Fruit fly (Drosophila melanogaster) whole organism, embryonic: ENCODE results near the gene mbc.

ENCODE experiments used
- Asciz ChIP-seq: fragments of 200-800 bp; sonication (Bioruptor generic); optimal IDR thresholded peaks from 2 replicates; lab custom pipeline; 2017; ENCODE audit warnings: missing biosample characterization, mild to moderate bottlenecking, missing genetic modification characterization, missing genetic modification reagents
- Atf-2 ChIP-seq: fragments of 200-800 bp; sonication (Bioruptor generic); optimal IDR thresholded peaks from 2 replicates; lab custom pipeline; 2016; ENCODE audit warnings: missing biosample characterization, missing genetic modification characterization
- CG1024 ChIP-seq: fragments of 200-800 bp; sonication (Bioruptor generic); IDR thresholded peaks from 2 replicates; pipeline ENCODE4 v1.3.6; 2022; ENCODE audit warnings: missing biosample characterization, missing genetic modification characterization
- CG10979 ChIP-seq: fragments of 200-800 bp; sonication (Bioruptor generic); optimal IDR thresholded peaks from 2 replicates; lab custom pipeline; 2018; ENCODE audit warnings: missing biosample characterization, mild to moderate bottlenecking, missing genetic modification characterization, moderate library complexity
- CG11085 ChIP-seq: fragments of 200-800 bp; sonication (Bioruptor generic); IDR thresholded peaks from 2 replicates; pipeline ENCODE4 v1.3.6; 2022; ENCODE audit warnings: missing biosample characterization, missing genetic modification characterization
- CG11456 ChIP-seq: fragments of 200-800 bp; sonication (Bioruptor generic); IDR thresholded peaks from 3 replicates; pipeline ENCODE4 v1.3.6; 2022; ENCODE audit warnings: missing biosample characterization, missing genetic modification characterization
- CG11504 ChIP-seq: fragments of 200-800 bp; sonication (Bioruptor generic); optimal IDR thresholded peaks from 3 replicates; lab custom pipeline; 2019; ENCODE audit warnings: missing biosample characterization, mild to moderate bottlenecking, missing genetic modification characterization, moderate library complexity
- CG11695 ChIP-seq: fragments of 200-800 bp; sonication (Bioruptor generic); IDR thresholded peaks from 3 replicates; pipeline ENCODE4 v1.3.6; 2022; ENCODE audit warnings: missing biosample characterization, missing genetic modification characterization
- CG11723 ChIP-seq: fragments of 200-800 bp; sonication (Bioruptor generic); optimal IDR thresholded peaks from 2 replicates; lab custom pipeline; 2017; ENCODE audit warnings: missing biosample characterization, mild to moderate bottlenecking, missing genetic modification characterization
- CG12299 ChIP-seq: fragments of 200-800 bp; sonication (Bioruptor generic); optimal IDR thresholded peaks from 2 replicates; lab custom pipeline; 2018; ENCODE audit warnings: missing biosample characterization, mild to moderate bottlenecking, missing genetic modification characterization
- CG1647 ChIP-seq: fragments of 200-800 bp; sonication (Bioruptor generic); optimal IDR thresholded peaks from 3 replicates; lab custom pipeline; 2016; ENCODE audit warnings: missing biosample characterization, missing genetic modification characterization
- CG17385 ChIP-seq: fragments of 200-800 bp; sonication (Bioruptor generic); optimal IDR thresholded peaks from 3 replicates; lab custom pipeline; 2018; ENCODE audit warnings: missing biosample characterization, mild to moderate bottlenecking, missing genetic modification characterization
- CG1792 ChIP-seq: fragments of 200-800 bp; sonication (Bioruptor generic); optimal IDR thresholded peaks from 2 replicates; lab custom pipeline; 2016; ENCODE audit warnings: missing biosample characterization, missing genetic modification characterization
- CG2116 ChIP-seq: fragments of 200-800 bp; sonication (Bioruptor generic); optimal IDR thresholded peaks from 3 replicates; lab custom pipeline; 2018; ENCODE audit warnings: missing biosample characterization, mild to moderate bottlenecking, missing genetic modification characterization
- CG2120 ChIP-seq: fragments of 200-800 bp; sonication (Bioruptor generic); optimal IDR thresholded peaks from 3 replicates; lab custom pipeline; 2016; ENCODE audit warnings: missing biosample characterization, missing genetic modification characterization
- CG2129 ChIP-seq: fragments of 200-800 bp; sonication (Bioruptor generic); IDR thresholded peaks from 2 replicates; pipeline ENCODE4 v1.3.6; 2022; ENCODE audit warnings: missing biosample characterization, missing genetic modification characterization; ENCODE audit not compliant: partially characterized antibody
- CG3065 ChIP-seq: fragments of 200-800 bp; sonication (Bioruptor generic); optimal IDR thresholded peaks from 2 replicates; lab custom pipeline; 2016; ENCODE audit warnings: missing biosample characterization, missing genetic modification characterization
- CG32767 ChIP-seq: fragments of 200-800 bp; sonication (Bioruptor generic); IDR thresholded peaks from 2 replicates; pipeline ENCODE4 v1.3.6; 2022; ENCODE audit warnings: missing biosample characterization, missing genetic modification characterization
- CG32772 ChIP-seq: fragments of 200-800 bp; sonication (Bioruptor generic); IDR thresholded peaks from 2 replicates; pipeline ENCODE4 v1.3.6; 2022; ENCODE audit warnings: missing biosample characterization, missing genetic modification characterization
- CG3726 ChIP-seq: fragments of 200-800 bp; sonication (Bioruptor generic); IDR thresholded peaks from 3 replicates; pipeline ENCODE4, ENCODE4 v1.3.6; 2022; ENCODE audit warnings: missing biosample characterization, missing genetic modification characterization
- CG4328 ChIP-seq: fragments of 200-800 bp; sonication (Bioruptor generic); optimal IDR thresholded peaks from 3 replicates; lab custom pipeline; 2017; ENCODE audit warnings: missing biosample characterization, missing genetic modification reagents, missing genetic modification characterization
- CG6254 ChIP-seq: fragments of 200-800 bp; sonication (Bioruptor generic); optimal IDR thresholded peaks from 3 replicates; lab custom pipeline; 2017; ENCODE audit warnings: mild to moderate bottlenecking, missing biosample characterization, missing genetic modification reagents, missing genetic modification characterization
- CG7987 ChIP-seq: fragments of 200-800 bp; sonication (Bioruptor generic); optimal IDR thresholded peaks from 2 replicates; lab custom pipeline; 2018; ENCODE audit warnings: missing biosample characterization, mild to moderate bottlenecking, missing genetic modification characterization, moderate library complexity
- CG8281 ChIP-seq: fragments of 200-800 bp; sonication (Bioruptor generic); optimal IDR thresholded peaks from 2 replicates; lab custom pipeline; 2018; ENCODE audit warnings: missing biosample characterization, mild to moderate bottlenecking, missing genetic modification characterization, moderate library complexity
- CG8924 ChIP-seq: fragments of 200-800 bp; optimal IDR thresholded peaks from 3 replicates; lab custom pipeline; 2019; ENCODE audit warnings: missing biosample characterization, mild to moderate bottlenecking, missing genetic modification characterization, moderate library complexity
- CG9797 ChIP-seq: fragments of 200-800 bp; sonication (Bioruptor generic); optimal IDR thresholded peaks from 3 replicates; lab custom pipeline; 2018; ENCODE audit warnings: missing biosample characterization, mild to moderate bottlenecking, missing genetic modification characterization
- Dip3 ChIP-seq: fragments of 200-800 bp; sonication (Bioruptor generic); optimal IDR thresholded peaks from 3 replicates; lab custom pipeline; 2016; ENCODE audit warnings: missing biosample characterization, missing genetic modification characterization
- GATAe ChIP-seq: fragments of 200-800 bp; sonication (Bioruptor generic); conservative IDR thresholded peaks from 2 replicates; pipeline ENCODE4 v1.3.6; 2022; ENCODE audit warnings: missing biosample characterization, missing genetic modification characterization
- Lim3 ChIP-seq: fragments of 200-800 bp; sonication (Bioruptor generic); IDR thresholded peaks from 2 replicates; pipeline ENCODE4 v1.3.6; 2022; ENCODE audit warnings: missing biosample characterization, missing genetic modification characterization
- NfI ChIP-seq: fragments of 200-800 bp; sonication (Bioruptor generic); optimal IDR thresholded peaks from 3 replicates; lab custom pipeline; 2018; ENCODE audit warnings: missing biosample characterization, mild to moderate bottlenecking, missing genetic modification characterization, moderate library complexity
- Side ChIP-seq: fragments of 200-800 bp; sonication (Bioruptor generic); optimal IDR thresholded peaks from 2 replicates; lab custom pipeline; 2016; ENCODE audit warnings: missing biosample characterization, missing genetic modification characterization
- Sox102F ChIP-seq: fragments of 200-800 bp; sonication (Bioruptor generic); optimal IDR thresholded peaks from 2 replicates; lab custom pipeline; 2018; ENCODE audit warnings: missing biosample characterization, mild to moderate bottlenecking, missing genetic modification characterization, moderate library complexity
- Ssrp ChIP-seq: fragments of 200-800 bp; sonication (Bioruptor generic); optimal IDR thresholded peaks from 2 replicates; lab custom pipeline; 2018; ENCODE audit warnings: missing biosample characterization, mild to moderate bottlenecking, missing genetic modification characterization, moderate library complexity
- Tbp ChIP-seq: fragments of >200 bp; optimal IDR thresholded peaks from 2 replicates; lab custom pipeline; 2018; ENCODE audit warnings: missing biosample characterization, missing genetic modification characterization
- bowl ChIP-seq: fragments of 200-800 bp; sonication (Bioruptor generic); IDR thresholded peaks from 2 replicates; pipeline ENCODE4 v1.3.6; 2022; ENCODE audit warnings: missing biosample characterization, missing genetic modification characterization
- btn ChIP-seq: fragments of 200-800 bp; sonication (Bioruptor generic); optimal IDR thresholded peaks from 2 replicates; lab custom pipeline; 2016; ENCODE audit warnings: missing biosample characterization, missing genetic modification characterization
- cato ChIP-seq: fragments of 200-800 bp; sonication (Bioruptor generic); optimal IDR thresholded peaks from 2 replicates; lab custom pipeline; 2016; ENCODE audit warnings: missing biosample characterization, missing genetic modification characterization, borderline replicate concordance
- ewg ChIP-seq: fragments of 200-800 bp; sonication (Bioruptor generic); optimal IDR thresholded peaks from 3 replicates; lab custom pipeline; 2017; ENCODE audit warnings: mild to moderate bottlenecking, missing biosample characterization, missing genetic modification reagents, missing genetic modification characterization
- fd102C ChIP-seq: fragments of 200-800 bp; sonication (Bioruptor generic); optimal IDR thresholded peaks from 2 replicates; lab custom pipeline; 2018; ENCODE audit warnings: missing biosample characterization, mild to moderate bottlenecking, missing genetic modification characterization, moderate library complexity
- fd3F ChIP-seq: fragments of 200-800 bp; sonication (Bioruptor generic); optimal IDR thresholded peaks from 2 replicates; lab custom pipeline; 2018; ENCODE audit warnings: missing biosample characterization, mild to moderate bottlenecking, missing genetic modification characterization, moderate library complexity
- gcm2 ChIP-seq: fragments of 200-800 bp; sonication (Bioruptor generic); optimal IDR thresholded peaks from 2 replicates; lab custom pipeline; 2016; ENCODE audit warnings: missing biosample characterization, missing genetic modification characterization
- jumu ChIP-seq: fragments of 200-800 bp; sonication (Bioruptor generic); optimal IDR thresholded peaks from 3 replicates; lab custom pipeline; 2016; ENCODE audit warnings: missing biosample characterization, missing genetic modification characterization
- kah ChIP-seq: fragments of 200-800 bp; sonication (Bioruptor generic); optimal IDR thresholded peaks from 2 replicates; lab custom pipeline; 2018; ENCODE audit warnings: missing biosample characterization, mild to moderate bottlenecking, missing genetic modification characterization
- ken ChIP-seq: fragments of 200-800 bp; sonication (Bioruptor generic); IDR thresholded peaks from 3 replicates; pipeline ENCODE4 v1.3.6; 2022; ENCODE audit warnings: missing biosample characterization, missing genetic modification characterization
- lola ChIP-seq, 3 experiments: fragments of >200 bp in 2 of 3; fragments of 200-800 bp in 1 of 3; sonication (Bioruptor generic) in 1 of 3; optimal IDR thresholded peaks; 2 replicates each; lab custom pipeline; 2017 to 2019; ENCODE audit warnings: missing biosample characterization in 3 of 3, missing genetic modification characterization in 3 of 3, mild to moderate bottlenecking in 1 of 3, moderate library complexity in 1 of 3
- lov ChIP-seq, 2 experiments: fragments of 200-800 bp in 1 of 2; fragments of >200 bp in 1 of 2; sonication (Bioruptor generic) in 1 of 2; IDR thresholded peaks in 1 of 2; optimal IDR thresholded peaks in 1 of 2; 2 replicates in 1 of 2; 3 replicates in 1 of 2; pipeline versions ENCODE4 v1.3.6 to Lab custom; 2017 to 2022; ENCODE audit warnings: missing biosample characterization in 1 of 2, missing genetic modification characterization in 1 of 2
- p53 ChIP-seq: fragments of 200-800 bp; sonication (Bioruptor generic); optimal IDR thresholded peaks from 2 replicates; lab custom pipeline; 2016; ENCODE audit warnings: missing biosample characterization, missing genetic modification characterization
- toy ChIP-seq: fragments of 200-800 bp; sonication (Bioruptor generic); IDR thresholded peaks from 2 replicates; pipeline ENCODE4 v1.3.6; 2022; ENCODE audit warnings: missing biosample characterization, missing genetic modification characterization
- ttk ChIP-seq: fragments of 200-800 bp; sonication (Bioruptor generic); IDR thresholded peaks from 2 replicates; pipeline ENCODE4 v2.1.2; 2022; ENCODE audit warnings: missing biosample characterization, missing genetic modification characterization
- wor ChIP-seq: fragments of 200-800 bp; sonication (Bioruptor generic); IDR thresholded peaks from 2 replicates; pipeline ENCODE4 v1.3.6; 2022; ENCODE audit warnings: missing biosample characterization, missing genetic modification characterization

Gene mbc

dm6 chr3R:23818879-23819408 is 37.4 kb downstream of the mbc start, which contains the start of the genes CG33111 and eIF4G2 (continued):
- TF ChIP-seq Ssrp (tag; lab: Kevin White, UChicago) (no peak), CG11504 (tag; lab: Kevin White, UChicago) (no peak), Atf-2 (no peak), ken (GFP tag; lab: Robert Waterston, UW) (peak; percentile 57; the same call in 1 of the 3 replicates), CG11723 (GFP tag; lab: Kevin White, UChicago) (no peak), CG3726 (GFP tag; lab: Robert Waterston, UW) (0 out of 3 replicates have a peak, but pooled peaks have one; percentile 44), NfI (GFP tag; lab: Kevin White, UChicago) (peak; percentile 6), CG1647 (GFP tag; lab: Kevin White, UChicago) (no peak), lola (GFP tag; optimal IDR thresholded peaks at IDR 0.05; lab: Kevin White, UChicago) (no peak), CG8924 (tag; lab: Kevin White, UChicago) (peak; percentile 60), Tbp (GFP tag; lab: Kevin White, UChicago) (no peak), gcm2 (no peak), btn (GFP tag; lab: Kevin White, UChicago) (no peak), CG9797 (GFP tag; lab: Kevin White, UChicago) (peak; percentile 97), CG11456 (peak; percentile 35; the same call in 1 of the 3 replicates), Asciz (GFP tag; lab: Kevin White, UChicago) (peak; percentile 43), CG2120 (peak; percentile 44), jumu (peak; percentile 18), CG2129 (peak; percentile 51; the same call in 1 of the 2 replicates), p53 (peak; percentile 31), CG1024 (GFP tag; lab: Robert Waterston, UW) (0 out of 2 replicates have a peak, but pooled peaks have one; percentile 34), fd102C (no peak), lov (optimal IDR thresholded peaks at IDR 0.05; lab: Kevin White, UChicago) (no peak), lov (GFP tag; IDR thresholded peaks at IDR 0.05; lab: Robert Waterston, UW) (no peak), CG32767 (GFP tag; lab: Robert Waterston, UW) (peak; percentile 35; the same call in 1 of the 2 replicates), cato (peak; percentile 23), CG11695 (GFP tag; lab: Robert Waterston, UW) (0 out of 3 replicates have a peak, but pooled peaks have one; percentile 12), CG10979 (tag; lab: Kevin White, UChicago) (peak; percentile 22), bowl (no peak), fd3F (GFP tag; lab: Kevin White, UChicago) (no peak), CG32772 (GFP tag; lab: Robert Waterston, UW) (no peak), GATAe (GFP tag; lab: Robert Waterston, UW) (no peak), ewg (GFP tag; lab: Kevin White, UChicago) (peak; percentile 98), CG3065 (no peak), CG4328 (GFP tag; lab: Kevin White, UChicago) (no peak), ttk (no peak), Dip3 (GFP tag; lab: Kevin White, UChicago) (peak; percentile 42), CG2116 (GFP tag; lab: Kevin White, UChicago) (peak; percentile 83), kah (GFP tag; lab: Kevin White, UChicago) (no peak), Sox102F (no peak), CG11085 (no peak), CG7987 (GFP tag; lab: Kevin White, UChicago) (peak; percentile 57), CG17385 (GFP tag; lab: Kevin White, UChicago) (peak; percentile 35), Lim3 (GFP tag; lab: Robert Waterston, UW) (no peak), CG12299 (tag; lab: Kevin White, UChicago) (peak; percentile 14), CG8281 (tag; lab: Kevin White, UChicago) (no peak), wor (GFP tag; lab: Robert Waterston, UW) (no peak), toy (GFP tag; lab: Robert Waterston, UW) (no peak), CG6254 (GFP tag; lab: Kevin White, UChicago) (no peak), Side (GFP tag; lab: Kevin White, UChicago) (peak; percentile 23), CG1792 (no peak)
